Worm (Caenorhabditis elegans): ENCODE results near the gene Y43F8C.15.

The Y43F8C.15 gene

ce11 chrV:19722881-19723280 lies 12.5 kb upstream of the Y43F8C.15 start (continued):
- TF ChIP-seq elt-2 (tag; optimal IDR thresholded peaks at IDR 0.05) (no peak), hpl-2 (GFP tag; optimal IDR thresholded peaks at IDR 0.05) (no peak), fkh-8 (tag; optimal IDR thresholded peaks at IDR 0.05) (no peak), ztf-11 (tag; optimal IDR thresholded peaks at IDR 0.05) (no peak), mdl-1 (tag; optimal IDR thresholded peaks at IDR 0.05) (peak in 1 of 2 experiments; percentile 14), unc-62 (GFP tag; optimal IDR thresholded peaks at IDR 0.05) (no peak), nhr-237 (tag; optimal IDR thresholded peaks at IDR 0.05) (no peak), unc-86 (tag; optimal IDR thresholded peaks at IDR 0.05) (no peak), lin-35 (GFP tag; optimal IDR thresholded peaks at IDR 0.05) (peak in 1 of 2 experiments; percentile 10)

- TF ChIP-seq ets-5 (GFP tag; IDR thresholded peaks at IDR 0.05) (no peak), nhr-237 (tag; optimal IDR thresholded peaks at IDR 0.05) (no peak)
Observed at ce11 chrV:19719253-19719652, 8.8 kb upstream of the Y43F8C.15 start, which contains the start of gene Y116F11A.6. Y116F11A.6 (plus strand) TSS chrV:19719553.

- TF ChIP-seq elt-2 (tag; optimal IDR thresholded peaks at IDR 0.05) (no peak), C16A3.4 (tag; optimal IDR thresholded peaks at IDR 0.05) (no peak), ces-1 (GFP tag; optimal IDR thresholded peaks at IDR 0.05) (no peak), F16B12.6 (tag; optimal IDR thresholded peaks at IDR 0.05) (no peak), lin-15B (tag; optimal IDR thresholded peaks at IDR 0.05) (no peak), ceh-63 (GFP tag; optimal IDR thresholded peaks at IDR 0.05) (no peak), nhr-84 (tag; optimal IDR thresholded peaks at IDR 0.05) (no peak), aha-1 (tag; optimal IDR thresholded peaks at IDR 0.05) (no peak), lin-14 (GFP tag; optimal IDR thresholded peaks at IDR 0.05) (no peak), vab-15 (tag; optimal IDR thresholded peaks at IDR 0.05) (no peak), sup-37 (GFP tag; optimal IDR thresholded peaks at IDR 0.05) (no peak), egl-13 (tag; optimal IDR thresholded peaks at IDR 0.05) (no peak), hlh-17 (GFP tag; optimal IDR thresholded peaks at IDR 0.05; ENCODE audit: borderline replicate concordance) (no peak), hlh-4 (tag; optimal IDR thresholded peaks at IDR 0.05) (no peak), elt-3 (tag; optimal IDR thresholded peaks at IDR 0.05) (no peak), alr-1 (tag; optimal IDR thresholded peaks at IDR 0.05; ENCODE audit: borderline replicate concordance) (no peak)
Observed at ce11 chrV:19718660-19719059, 8.2 kb upstream of the Y43F8C.15 start.

ce11 chrV:19717933-19718332 lies 7.5 kb upstream of the Y43F8C.15 start:
- no peak for TF ChIP-seq aha-1 (tag; optimal IDR thresholded peaks at IDR 0.05)
- no peak for TF ChIP-seq unc-86 (tag; optimal IDR thresholded peaks at IDR 0.05)
- no peak for TF ChIP-seq nhr-76 (tag; optimal IDR thresholded peaks at IDR 0.05)
- TF ChIP-seq pax-3 (tag; optimal IDR thresholded peaks at IDR 0.05), result no peak
- TF ChIP-seq elt-2 (tag; optimal IDR thresholded peaks at IDR 0.05), result no peak
- TF ChIP-seq ceh-90 (tag; optimal IDR thresholded peaks at IDR 0.05), result no peak
- TF ChIP-seq unc-30 (tag; optimal IDR thresholded peaks at IDR 0.05), result no peak
- no peak for TF ChIP-seq irx-1 (tag; optimal IDR thresholded peaks at IDR 0.05)
- no peak for TF ChIP-seq egl-27 (tag; optimal IDR thresholded peaks at IDR 0.05)
- no peak for TF ChIP-seq hpl-2 (GFP tag; optimal IDR thresholded peaks at IDR 0.05)
- no peak for TF ChIP-seq nhr-11 (tag; optimal IDR thresholded peaks at IDR 0.05)
- TF ChIP-seq efl-1 (optimal IDR thresholded peaks at IDR 0.05), result no peak
- TF ChIP-seq efl-1 (GFP tag; optimal IDR thresholded peaks at IDR 0.05 in 1 of 2), result no peak
- TF ChIP-seq ces-1 (GFP tag; optimal IDR thresholded peaks at IDR 0.05), result no peak
- no peak for TF ChIP-seq fkh-10 (GFP tag; optimal IDR thresholded peaks at IDR 0.05)
- no peak for TF ChIP-seq jun-1 (tag; optimal IDR thresholded peaks at IDR 0.05)
- TF ChIP-seq ets-5 (GFP tag; IDR thresholded peaks at IDR 0.05), result no peak
- TF ChIP-seq zag-1 (tag; optimal IDR thresholded peaks at IDR 0.05), result no peak
